Fruit fly (Drosophila melanogaster) whole organism, wandering third instar larva: ENCODE results near the gene GstO1.

Experiments
- CG9705 ChIP-seq: fragments of 200-800 bp; sonication (Bioruptor generic); optimal IDR thresholded peaks from 2 replicates; lab custom pipeline; 2018; ENCODE audit warnings: missing biosample characterization, mild to moderate bottlenecking, missing genetic modification characterization
- GATAd ChIP-seq: sonication (Bioruptor generic); optimal IDR thresholded peaks from 2 replicates; lab custom pipeline; 2016; ENCODE audit warnings: missing biosample characterization, missing genetic modification characterization
- N ChIP-seq: fragments of >200 bp; optimal IDR thresholded peaks from 2 replicates; lab custom pipeline; 2018; ENCODE audit warnings: missing biosample characterization, missing external identifiers, missing genetic modification characterization
- h ChIP-seq: fragments of 200-800 bp; sonication (Bioruptor generic); optimal IDR thresholded peaks from 3 replicates; lab custom pipeline; 2016; ENCODE audit warnings: missing biosample characterization, mild to moderate bottlenecking, missing genetic modification characterization
- pan ChIP-seq: fragments of >200 bp; optimal IDR thresholded peaks from 2 replicates; lab custom pipeline; 2017
- psq ChIP-seq: fragments of 200-800 bp; sonication (Bioruptor generic); optimal IDR thresholded peaks from 3 replicates; lab custom pipeline; 2017; ENCODE audit warnings: missing biosample characterization, mild to moderate bottlenecking, missing genetic modification characterization, moderate library complexity
- sage ChIP-seq: fragments of 200-800 bp; sonication (Bioruptor generic); optimal IDR thresholded peaks from 2 replicates; lab custom pipeline; 2016; ENCODE audit warnings: missing biosample characterization, mild to moderate bottlenecking, missing genetic modification characterization
- tai ChIP-seq: sonication (Bioruptor generic); optimal IDR thresholded peaks from 2 replicates; lab custom pipeline; 2016; ENCODE audit warnings: missing biosample characterization, missing genetic modification characterization
- usp ChIP-seq: fragments of >200 bp; optimal IDR thresholded peaks from 2 replicates; lab custom pipeline; 2017; ENCODE audit warnings: missing biosample characterization, missing genetic modification characterization

DNA sequence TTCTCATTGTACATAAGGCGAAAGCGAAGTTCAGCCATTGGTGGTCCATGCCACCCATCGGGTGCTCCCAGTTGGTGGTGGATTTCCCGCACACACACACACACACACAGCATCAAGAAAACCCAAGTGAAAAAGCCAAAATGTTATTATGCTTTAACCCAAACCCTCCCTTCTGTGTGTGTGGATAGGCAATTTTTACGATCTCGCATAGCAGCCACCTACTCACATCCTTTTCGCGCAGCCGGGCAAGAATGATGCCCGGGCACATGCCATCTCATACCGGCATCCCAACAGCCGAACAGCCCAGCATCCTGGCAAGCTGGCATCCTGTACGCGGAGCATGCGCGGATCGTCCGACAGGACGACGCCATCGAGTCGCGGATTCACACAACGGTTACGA is 32.4 kb upstream of the GstO1 start:
- TF ChIP-seq tai (GFP tag; lab: Kevin White, UChicago) (no peak), h (GFP tag; lab: Kevin White, UChicago) (no peak), GATAd (no peak), sage (no peak), CG9705 (GFP tag; lab: Kevin White, UChicago) (no peak), usp (no peak), pan (lab: Kevin White, UChicago) (no peak), psq (GFP tag; lab: Kevin White, UChicago) (no peak), N (GFP tag; lab: Kevin White, UChicago) (no peak)
